Worm (Caenorhabditis elegans) whole organism, young adult: ENCODE measurements around the gene F10A3.11.

Experiments
- B0336.3 ChIP-seq: fragments of 200-800 bp; sonication (Bioruptor generic); IDR thresholded peaks from 2 replicates; pipeline ENCODE4 v1.3.6; 2022; ENCODE audit warnings: missing genetic modification characterization, missing compliant biosample characterization
- F52B5.7 ChIP-seq: sonication (generic microtip); optimal IDR thresholded peaks from 2 replicates; lab custom pipeline; 2016; ENCODE audit warnings: mild to moderate bottlenecking, missing genetic modification characterization, missing compliant biosample characterization
- F55B11.4 ChIP-seq: sonication (generic microtip); optimal IDR thresholded peaks from 2 replicates; lab custom pipeline; 2016; ENCODE audit warnings: missing compliant biosample characterization, missing genetic modification characterization, borderline replicate concordance; ENCODE audit not compliant: insufficient read depth
- F57A8.1 ChIP-seq: fragments of 200-800 bp; sonication (Bioruptor generic); optimal IDR thresholded peaks from 2 replicates; lab custom pipeline; 2018; ENCODE audit warnings: mild to moderate bottlenecking, missing genetic modification characterization, moderate library complexity, missing compliant biosample characterization
- T26A5.8 ChIP-seq: sonication (generic microtip); optimal IDR thresholded peaks from 2 replicates; lab custom pipeline; 2016; ENCODE audit warnings: missing genetic modification characterization, missing compliant biosample characterization
- Y56A3A.18 ChIP-seq: fragments of 200-800 bp; sonication (Bioruptor generic); IDR thresholded peaks from 2 replicates; pipeline ENCODE4 v1.3.6; 2022; ENCODE audit warnings: missing genetic modification reagents, missing genetic modification characterization, missing compliant biosample characterization
- Y95B8A.8 ChIP-seq: fragments of 200-800 bp; sonication (Bioruptor generic); IDR thresholded peaks from 2 replicates; pipeline ENCODE4 v1.3.6; 2022; ENCODE audit warnings: missing genetic modification reagents, missing genetic modification characterization, missing compliant biosample characterization
- ZK185.1 ChIP-seq: sonication (generic microtip); optimal IDR thresholded peaks from 2 replicates; lab custom pipeline; 2016; ENCODE audit warnings: mild to moderate bottlenecking, missing genetic modification characterization, missing compliant biosample characterization; ENCODE audit not compliant: poor library complexity, severe bottlenecking
- akir-1 ChIP-seq: fragments of 200-800 bp; sonication (Bioruptor generic); optimal IDR thresholded peaks from 2 replicates; lab custom pipeline; 2018; ENCODE audit warnings: mild to moderate bottlenecking, missing genetic modification characterization, moderate library complexity, missing compliant biosample characterization
- ama-1 ChIP-seq, 3 experiments: fragments of 150-350 bp in 1 of 3; sonication (generic microtip) in 2 of 3; optimal IDR thresholded peaks; 2 replicates each; lab custom pipeline; 2014 to 2018; ENCODE audit warnings: missing biosample characterization in 2 of 3, missing genetic modification characterization in 2 of 3, missing genetic modification reagents in 2 of 3
- attf-6 ChIP-seq: fragments of 200-800 bp; sonication (Bioruptor generic); IDR thresholded peaks from 2 replicates; pipeline ENCODE4 v1.3.6; 2022; ENCODE audit warnings: missing genetic modification reagents, missing genetic modification characterization, missing compliant biosample characterization
- bed-1 ChIP-seq: fragments of 200-800 bp; sonication (Bioruptor generic); IDR thresholded peaks from 2 replicates; pipeline ENCODE4 v1.3.6; 2022; ENCODE audit warnings: missing genetic modification reagents, missing genetic modification characterization, missing compliant biosample characterization
- bed-2 ChIP-seq: fragments of 200-800 bp; sonication (Bioruptor generic); IDR thresholded peaks from 2 replicates; pipeline ENCODE4 v1.3.6; 2022; ENCODE audit warnings: missing genetic modification reagents, missing genetic modification characterization, missing compliant biosample characterization
- cebp-2 ChIP-seq: fragments of 200-800 bp; sonication (Bioruptor generic); IDR thresholded peaks from 2 replicates; pipeline ENCODE4 v1.3.6; 2022; ENCODE audit warnings: missing genetic modification characterization, missing compliant biosample characterization
- ceh-100 ChIP-seq: fragments of 200-800 bp; sonication (Bioruptor generic); IDR thresholded peaks from 2 replicates; pipeline ENCODE4 v1.3.6; 2022; ENCODE audit warnings: missing genetic modification reagents, missing genetic modification characterization, missing compliant biosample characterization
- ceh-27 ChIP-seq: fragments of 200-800 bp; sonication (Bioruptor generic); optimal IDR thresholded peaks from 2 replicates; lab custom pipeline; 2018; ENCODE audit warnings: mild to moderate bottlenecking, missing genetic modification characterization, moderate library complexity, missing compliant biosample characterization
- ceh-40 ChIP-seq: fragments of 200-800 bp; sonication (Bioruptor generic); IDR thresholded peaks from 2 replicates; pipeline ENCODE4 v1.3.6; 2022; ENCODE audit warnings: missing genetic modification characterization, missing compliant biosample characterization
- dox-1 ChIP-seq: fragments of 200-800 bp; sonication (Bioruptor generic); IDR thresholded peaks from 2 replicates; pipeline ENCODE4 v1.3.6; 2022; ENCODE audit warnings: missing genetic modification reagents, missing genetic modification characterization, missing compliant biosample characterization
- egl-18 ChIP-seq: fragments of 200-800 bp; sonication (Bioruptor generic); IDR thresholded peaks from 2 replicates; pipeline ENCODE4 v1.3.6; 2022; ENCODE audit warnings: missing genetic modification reagents, missing genetic modification characterization, missing compliant biosample characterization
- egrh-3 ChIP-seq: fragments of 200-800 bp; sonication (Bioruptor generic); IDR thresholded peaks from 2 replicates; pipeline ENCODE4 v1.3.6; 2022; ENCODE audit warnings: missing genetic modification reagents, missing genetic modification characterization, missing compliant biosample characterization
- ets-4 ChIP-seq: fragments of 200-800 bp; sonication (Bioruptor generic); optimal IDR thresholded peaks from 2 replicates; lab custom pipeline; 2018; ENCODE audit warnings: mild to moderate bottlenecking, missing genetic modification characterization, missing compliant biosample characterization
- fkh-3 ChIP-seq: sonication (generic microtip); optimal IDR thresholded peaks from 2 replicates; lab custom pipeline; 2016; ENCODE audit warnings: mild to moderate bottlenecking, missing genetic modification characterization, missing compliant biosample characterization
- hlh-12 ChIP-seq: sonication (generic microtip); optimal IDR thresholded peaks from 2 replicates; lab custom pipeline; 2016; ENCODE audit warnings: missing genetic modification characterization, missing compliant biosample characterization
- lag-1 ChIP-seq: fragments of 200-800 bp; sonication (Bioruptor generic); IDR thresholded peaks from 2 replicates; pipeline ENCODE4 v1.3.6; 2022; ENCODE audit warnings: missing genetic modification reagents, missing genetic modification characterization, missing compliant biosample characterization
- let-526 ChIP-seq: fragments of 200-800 bp; sonication (Bioruptor generic); IDR thresholded peaks from 2 replicates; pipeline ENCODE4 v1.3.6; 2022; ENCODE audit warnings: missing genetic modification reagents, missing genetic modification characterization, missing compliant biosample characterization
- lin-35 ChIP-seq, 3 experiments: fragments of 150-350 bp in 2 of 3; sonication (generic microtip) in 1 of 3; optimal IDR thresholded peaks; 2 replicates each; lab custom pipeline; 2014 to 2018; ENCODE audit warnings: missing biosample characterization in 3 of 3, missing genetic modification characterization in 3 of 3, missing genetic modification reagents in 3 of 3
- madf-3 ChIP-seq: fragments of 200-800 bp; sonication (Bioruptor generic); IDR thresholded peaks from 2 replicates; pipeline ENCODE4 v1.3.6; 2022; ENCODE audit warnings: missing genetic modification reagents, missing genetic modification characterization, missing compliant biosample characterization
- madf-6 ChIP-seq: fragments of 200-800 bp; sonication (Bioruptor generic); IDR thresholded peaks from 2 replicates; pipeline ENCODE4 v1.3.6; 2022; ENCODE audit warnings: missing genetic modification reagents, missing genetic modification characterization, missing compliant biosample characterization
- madf-8 ChIP-seq: fragments of 200-800 bp; sonication (Bioruptor generic); conservative IDR thresholded peaks from 2 replicates; pipeline ENCODE4 v1.3.6; 2022; ENCODE audit warnings: missing genetic modification reagents, missing genetic modification characterization, missing compliant biosample characterization
- nfya-2 ChIP-seq: fragments of 200-800 bp; sonication (Bioruptor generic); IDR thresholded peaks from 2 replicates; pipeline ENCODE4 v1.3.6; 2022; ENCODE audit warnings: missing genetic modification reagents, missing genetic modification characterization, missing compliant biosample characterization
- nhr-120 ChIP-seq: fragments of 200-800 bp; sonication (Bioruptor generic); IDR thresholded peaks from 2 replicates; pipeline ENCODE4 v1.3.6; 2022; ENCODE audit warnings: missing genetic modification characterization, missing compliant biosample characterization
- nhr-179 ChIP-seq: sonication (generic microtip); optimal IDR thresholded peaks from 2 replicates; lab custom pipeline; 2016; ENCODE audit warnings: mild to moderate bottlenecking, missing genetic modification characterization, missing compliant biosample characterization
- pbrm-1 ChIP-seq: fragments of 200-800 bp; sonication (Bioruptor generic); IDR thresholded peaks from 2 replicates; pipeline ENCODE4 v1.3.6; 2022; ENCODE audit warnings: missing genetic modification reagents, missing genetic modification characterization, missing compliant biosample characterization
- repo-1 ChIP-seq: sonication (generic microtip); optimal IDR thresholded peaks from 2 replicates; lab custom pipeline; 2017; ENCODE audit warnings: mild to moderate bottlenecking, missing genetic modification characterization, missing compliant biosample characterization
- sea-2 ChIP-seq: fragments of 200-800 bp; sonication (Bioruptor generic); IDR thresholded peaks from 2 replicates; pipeline ENCODE4 v1.3.6; 2022; ENCODE audit warnings: missing genetic modification characterization, missing compliant biosample characterization
- tbp1 ChIP-seq: fragments of 200-800 bp; sonication (Bioruptor generic); optimal IDR thresholded peaks from 2 replicates; lab custom pipeline; 2018; ENCODE audit warnings: mild to moderate bottlenecking, missing genetic modification characterization, missing compliant biosample characterization
- unc-62 ChIP-seq: fragments of 150-350 bp; optimal IDR thresholded peaks from 2 replicates; lab custom pipeline; 2014; ENCODE audit warnings: missing biosample characterization, missing genetic modification reagents, missing genetic modification characterization
- xnd-1 ChIP-seq: sonication (generic microtip); optimal IDR thresholded peaks from 2 replicates; lab custom pipeline; 2016; ENCODE audit warnings: missing genotype, missing genetic modification reagents, missing genetic modification characterization, missing compliant biosample characterization
- ztf-26 ChIP-seq: sonication (generic microtip); optimal IDR thresholded peaks from 2 replicates; lab custom pipeline; 2017; ENCODE audit warnings: missing genetic modification characterization, missing compliant biosample characterization
- ztf-28 ChIP-seq: fragments of 200-800 bp; sonication (Bioruptor generic); IDR thresholded peaks from 2 replicates; pipeline ENCODE4 v1.3.6; 2022; ENCODE audit warnings: missing genetic modification reagents, missing genetic modification characterization, missing compliant biosample characterization
- ztf-3 ChIP-seq: fragments of 200-800 bp; sonication (Bioruptor generic); optimal IDR thresholded peaks from 2 replicates; lab custom pipeline; 2018; ENCODE audit warnings: mild to moderate bottlenecking, missing genetic modification characterization, missing compliant biosample characterization

F10A3.11 gene

DNA sequence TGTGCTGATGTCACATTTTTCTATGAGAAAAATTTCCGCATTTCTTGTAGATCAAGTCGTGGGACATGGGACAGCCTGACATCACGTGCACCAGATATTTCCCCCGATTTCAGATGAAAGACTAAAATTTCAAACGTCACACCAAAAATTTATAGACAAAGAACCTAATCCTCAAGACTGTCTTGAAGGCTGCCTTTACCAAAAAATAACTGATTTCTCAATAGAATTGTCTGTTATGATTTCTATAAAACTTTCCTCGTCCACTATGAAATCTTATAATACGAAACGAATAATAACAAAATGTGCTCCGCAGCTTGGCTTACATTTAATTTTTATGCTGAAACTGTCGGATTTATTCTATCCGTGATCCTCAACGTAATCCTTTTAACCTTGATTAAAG, 17.9 kb downstream of the F10A3.11 start, which contains the start of gene str-106:
Gene str-106 (plus strand): TSS at position 301 of the 400 bp plus-strand sequence.
- no peak for TF ChIP-seq nhr-120 (GFP tag; lab: Robert Waterston, UW)
- TF ChIP-seq nhr-179 = no peak
- no peak for TF ChIP-seq xnd-1 (tag; lab: Kevin White, UChicago)
- no peak for TF ChIP-seq T26A5.8 (tag; lab: Kevin White, UChicago)
- TF ChIP-seq B0336.3 = no peak
- no peak for TF ChIP-seq akir-1 (GFP tag; lab: Kevin White, UChicago)
- no peak for TF ChIP-seq madf-3 (GFP tag; lab: Robert Waterston, UW)
- no peak for TF ChIP-seq ceh-40 (GFP tag; lab: Robert Waterston, UW)
- TF ChIP-seq egrh-3 = no peak
- no peak for TF ChIP-seq Y95B8A.8
- no peak for TF ChIP-seq cebp-2 (GFP tag; lab: Robert Waterston, UW)
- no peak for TF ChIP-seq hlh-12 (tag; lab: Kevin White, UChicago)

DNA sequence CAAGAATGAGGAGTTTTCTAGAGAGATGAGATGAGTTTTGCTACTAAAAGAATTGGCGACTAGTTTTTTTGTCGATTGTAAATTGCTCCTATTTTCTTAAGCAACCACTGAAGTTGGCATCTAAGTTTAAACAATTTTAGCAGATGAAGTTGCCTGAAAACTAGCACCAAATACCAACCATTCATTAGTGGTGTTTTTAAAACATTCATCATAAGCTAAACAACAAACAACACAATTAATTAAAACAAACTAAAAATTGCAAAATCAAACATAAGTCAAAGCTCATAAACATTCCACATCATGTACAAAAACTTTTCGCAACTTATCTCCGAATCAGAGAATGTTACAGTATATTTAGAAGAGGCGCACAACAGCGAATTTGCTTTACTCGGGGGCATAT, 19.6 kb downstream of the F10A3.11 start, which contains the start of gene srz-13:
Gene srz-13 (plus strand): TSS at position 301 of the 400 bp plus-strand sequence.
- no peak for TF ChIP-seq lag-1
- TF ChIP-seq pbrm-1 (GFP tag; lab: Robert Waterston, UW) = no peak
- no peak for TF ChIP-seq lin-35 (GFP tag; optimal IDR thresholded peaks at IDR 0.05; lab: Kevin White, UChicago)
- no peak for TF ChIP-seq madf-8 (GFP tag; lab: Robert Waterston, UW)
- TF ChIP-seq tbp1 (GFP tag; lab: Kevin White, UChicago) = no peak
- TF ChIP-seq fkh-3 = no peak
- TF ChIP-seq repo-1 (tag; lab: Kevin White, UChicago) = no peak

DNA sequence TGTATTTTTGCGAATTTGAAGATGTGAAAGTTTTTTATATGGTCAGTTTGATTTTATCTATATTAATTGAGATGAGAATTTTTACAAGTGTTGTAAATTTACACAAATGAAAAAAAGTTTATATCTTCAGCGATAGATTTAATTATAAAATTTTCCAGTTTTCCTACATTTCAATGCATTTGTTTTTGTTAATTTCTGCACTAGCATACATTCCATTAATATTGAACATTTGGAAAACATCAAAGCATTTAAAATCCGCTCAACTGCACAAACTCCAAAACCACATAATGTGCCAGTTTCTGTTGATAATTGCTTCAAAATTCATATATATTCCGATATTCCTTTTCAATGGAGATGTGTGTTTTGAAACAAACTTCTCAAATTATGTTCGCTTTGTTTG, 20.4 kb downstream of the F10A3.11 start, which contains the start of gene srh-277:
Gene srh-277 (plus strand): TSS at position 301 of the 400 bp plus-strand sequence.
- TF ChIP-seq ZK185.1 (tag; lab: Kevin White, UChicago) (no peak), bed-2 (GFP tag; lab: Robert Waterston, UW) (no peak), unc-62 (GFP tag; lab: Kevin White, UChicago) (no peak), ztf-3 (GFP tag; lab: Kevin White, UChicago) (no peak), ets-4 (no peak)
- TF ChIP-seq, all 124 proteins: peak for 0

DNA sequence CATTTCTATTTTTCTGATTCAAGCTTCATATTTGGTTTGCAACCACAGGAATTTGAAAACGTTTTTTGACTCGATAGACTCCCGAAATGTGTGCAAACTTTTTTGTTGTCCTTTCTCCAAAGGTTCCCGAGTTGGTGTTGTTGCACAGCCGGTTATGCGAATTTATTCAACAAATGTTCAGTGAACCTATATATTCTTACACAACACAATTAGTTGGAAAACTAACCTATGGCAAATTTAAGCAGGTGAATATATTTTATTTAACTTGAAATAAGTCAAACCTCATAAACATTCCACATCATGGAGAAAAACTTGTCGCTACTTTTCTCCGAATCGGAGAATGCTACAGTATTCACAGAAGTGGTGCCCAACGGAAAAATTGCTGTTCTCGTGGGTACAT, 20.9 kb downstream of the F10A3.11 start, which contains the start of gene srz-14:
Gene srz-14 (plus strand): TSS at position 301 of the 400 bp plus-strand sequence.
- TF ChIP-seq madf-8 (GFP tag; lab: Robert Waterston, UW) (no peak), ama-1 (optimal IDR thresholded peaks at IDR 0.05; lab: Kevin White, UChicago) (no peak), ama-1 (GFP tag; optimal IDR thresholded peaks at IDR 0.05; lab: Kevin White, UChicago) (no peak), F52B5.7 (no peak), let-526 (GFP tag; lab: Robert Waterston, UW) (no peak), ceh-40 (GFP tag; lab: Robert Waterston, UW) (no peak)

DNA sequence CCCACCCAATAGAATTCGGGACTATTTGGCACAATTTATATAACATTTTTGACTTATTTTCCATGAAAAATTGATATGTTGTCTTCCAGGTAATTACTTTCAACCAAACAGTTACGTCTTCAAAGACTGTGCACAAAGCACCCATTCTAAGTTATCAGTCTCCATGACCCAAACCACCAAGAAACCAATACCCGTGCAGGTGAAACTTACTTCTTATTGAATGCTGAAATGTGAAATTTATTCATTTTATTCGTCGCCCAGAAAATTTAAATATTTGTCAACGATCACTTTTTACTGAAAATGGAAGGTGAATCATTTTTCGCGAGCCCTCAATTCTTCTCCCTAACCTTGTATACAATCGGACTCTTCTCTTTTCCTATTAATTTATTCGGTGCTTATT, 28.0 kb downstream of the F10A3.11 start, which contains the start of gene srh-281:
Gene srh-281 (plus strand): TSS at position 301 of the 400 bp plus-strand sequence.
- TF ChIP-seq bed-1 (GFP tag; lab: Robert Waterston, UW) (no peak), F57A8.1 (GFP tag; lab: Kevin White, UChicago) (no peak), egl-18 (GFP tag; lab: Robert Waterston, UW) (no peak), ztf-28 (GFP tag; lab: Robert Waterston, UW) (no peak), madf-6 (GFP tag; lab: Robert Waterston, UW) (no peak), attf-6 (GFP tag; lab: Robert Waterston, UW) (no peak), F55B11.4 (tag; lab: Kevin White, UChicago) (no peak), B0336.3 (no peak), T26A5.8 (tag; lab: Kevin White, UChicago) (no peak), Y95B8A.8 (no peak), ztf-26 (tag; lab: Kevin White, UChicago) (no peak), sea-2 (no peak), dox-1 (GFP tag; lab: Robert Waterston, UW) (no peak), ceh-27 (GFP tag; lab: Kevin White, UChicago) (no peak), nfya-2 (GFP tag; lab: Robert Waterston, UW) (no peak), ceh-100 (GFP tag; lab: Robert Waterston, UW) (no peak), Y56A3A.18 (GFP tag; lab: Robert Waterston, UW) (no peak)
